Fruit fly (Drosophila melanogaster): ENCODE measurements around the gene CG31220.

The CG31220 gene

dm6 chr3R:19648289-19648916, at the start of gene CG31220, which contains the start of gene CG6195:
Gene CG31220, plus strand, starts transcription at chr3R:19648487.
Gene CG6195, minus strand, starts transcription at chr3R:19648410.
- TF ChIP-seq insv (optimal IDR thresholded peaks at IDR 0.05) (no peak), Myc (optimal IDR thresholded peaks at IDR 0.05) (no peak), ttk (optimal IDR thresholded peaks at IDR 0.05) (no peak), h (optimal IDR thresholded peaks at IDR 0.05) (no peak), Sin3A (optimal IDR thresholded peaks at IDR 0.05) (no peak), psq (optimal IDR thresholded peaks at IDR 0.05) (no peak)

- TF ChIP-seq h (optimal IDR thresholded peaks at IDR 0.05) (no peak), ttk (optimal IDR thresholded peaks at IDR 0.05) (no peak), Myc (optimal IDR thresholded peaks at IDR 0.05) (no peak), Sin3A (optimal IDR thresholded peaks at IDR 0.05) (no peak), psq (optimal IDR thresholded peaks at IDR 0.05) (no peak), insv (optimal IDR thresholded peaks at IDR 0.05) (no peak)
These were observed 49.4 kb upstream of the CG31220 start, which contains the start of gene Cpr92A for dm6 chr3R:19598855-19599254. Gene Cpr92A, minus strand, starts transcription at chr3R:19598955.

DNA sequence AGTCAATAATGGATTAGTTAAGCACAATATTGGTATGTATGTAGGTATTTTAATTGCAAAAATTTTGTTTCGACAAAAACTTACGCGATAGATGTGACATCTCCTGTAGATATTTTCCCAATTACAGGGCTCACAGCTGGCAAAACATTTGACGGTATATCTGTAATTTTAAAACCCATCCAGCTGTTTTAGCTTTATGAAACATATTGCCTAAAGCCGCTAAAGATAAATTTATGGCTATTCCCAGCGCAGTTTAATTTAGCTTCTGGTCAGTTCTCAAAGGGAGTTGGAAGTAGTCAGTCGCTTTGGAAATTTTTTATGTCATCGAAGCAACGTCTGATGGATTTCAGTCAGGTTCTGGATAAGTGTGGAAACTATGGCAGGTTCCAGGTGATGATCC, 48.0 kb upstream of the CG31220 start, which contains the start of gene CG7333:
Gene CG7333 (plus strand): TSS at position 301 of the 400 bp plus-strand sequence.
- TF ChIP-seq insv (optimal IDR thresholded peaks at IDR 0.05) (no peak), ttk (optimal IDR thresholded peaks at IDR 0.05) (no peak), h (optimal IDR thresholded peaks at IDR 0.05) (no peak), Myc (optimal IDR thresholded peaks at IDR 0.05) (no peak), psq (optimal IDR thresholded peaks at IDR 0.05) (no peak), Sin3A (optimal IDR thresholded peaks at IDR 0.05) (no peak)

dm6 chr3R:19602996-19603395, 45.3 kb upstream of the CG31220 start, which contains the start of gene CG7342:
Gene CG7342, plus strand, starts transcription at chr3R:19603375.
- TF ChIP-seq ttk (optimal IDR thresholded peaks at IDR 0.05) (no peak), Myc (optimal IDR thresholded peaks at IDR 0.05) (no peak), psq (optimal IDR thresholded peaks at IDR 0.05) (no peak), Sin3A (optimal IDR thresholded peaks at IDR 0.05) (no peak), h (optimal IDR thresholded peaks at IDR 0.05) (no peak), insv (optimal IDR thresholded peaks at IDR 0.05) (no peak)

DNA sequence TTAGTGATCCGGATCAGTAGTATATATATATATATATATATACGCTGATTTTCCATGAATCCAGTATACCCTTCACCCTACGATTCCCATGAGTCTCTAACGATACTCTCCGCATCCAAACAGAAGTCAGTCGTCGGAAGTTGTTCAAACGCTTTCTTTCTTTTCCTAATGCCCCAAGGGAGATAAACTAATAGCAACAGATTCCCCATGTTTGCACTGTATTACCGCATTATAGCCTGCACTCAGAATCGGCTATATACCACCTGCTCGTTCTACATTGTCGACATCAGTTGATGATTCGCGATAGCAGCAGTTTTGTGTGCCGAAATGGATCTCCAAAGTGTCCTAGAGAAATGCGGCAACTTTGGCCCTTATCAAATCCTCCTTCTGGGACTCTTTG, 41.3 kb upstream of the CG31220 start, which contains the start of gene CG17751:
Gene CG17751 (plus strand): TSS at position 301 of the 400 bp plus-strand sequence.
- TF ChIP-seq insv (optimal IDR thresholded peaks at IDR 0.05) (no peak), Sin3A (optimal IDR thresholded peaks at IDR 0.05) (no peak), Myc (optimal IDR thresholded peaks at IDR 0.05) (no peak), h (optimal IDR thresholded peaks at IDR 0.05) (no peak), ttk (optimal IDR thresholded peaks at IDR 0.05) (no peak), psq (optimal IDR thresholded peaks at IDR 0.05) (no peak)

DNA sequence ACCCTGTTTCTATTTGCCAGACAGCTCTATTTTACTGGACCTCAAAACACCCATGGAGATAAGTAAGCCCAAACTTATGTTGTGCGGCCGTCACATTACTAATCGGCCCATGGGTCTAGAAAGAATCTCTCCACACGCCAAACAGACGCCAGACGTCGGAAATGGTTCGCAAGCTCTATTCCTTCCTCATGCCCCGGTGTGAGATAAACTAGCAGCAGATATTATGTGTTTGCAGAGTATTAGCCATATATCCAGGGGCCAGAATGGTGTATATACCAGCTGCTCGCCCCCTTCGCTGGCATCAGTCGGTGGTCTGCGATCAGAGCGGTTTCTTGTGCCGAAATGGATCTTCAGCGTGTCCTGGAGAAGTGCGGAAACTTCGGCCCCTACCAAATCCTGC, 38.4 kb upstream of the CG31220 start, which contains the start of gene CG17752:
Gene CG17752 (plus strand): TSS at position 301 of the 400 bp plus-strand sequence.
- TF ChIP-seq insv (optimal IDR thresholded peaks at IDR 0.05): no peak
- no peak for TF ChIP-seq Sin3A (optimal IDR thresholded peaks at IDR 0.05)
- no peak for TF ChIP-seq Myc (optimal IDR thresholded peaks at IDR 0.05)
- no peak for TF ChIP-seq ttk (optimal IDR thresholded peaks at IDR 0.05)
- no peak for TF ChIP-seq h (optimal IDR thresholded peaks at IDR 0.05)

DNA sequence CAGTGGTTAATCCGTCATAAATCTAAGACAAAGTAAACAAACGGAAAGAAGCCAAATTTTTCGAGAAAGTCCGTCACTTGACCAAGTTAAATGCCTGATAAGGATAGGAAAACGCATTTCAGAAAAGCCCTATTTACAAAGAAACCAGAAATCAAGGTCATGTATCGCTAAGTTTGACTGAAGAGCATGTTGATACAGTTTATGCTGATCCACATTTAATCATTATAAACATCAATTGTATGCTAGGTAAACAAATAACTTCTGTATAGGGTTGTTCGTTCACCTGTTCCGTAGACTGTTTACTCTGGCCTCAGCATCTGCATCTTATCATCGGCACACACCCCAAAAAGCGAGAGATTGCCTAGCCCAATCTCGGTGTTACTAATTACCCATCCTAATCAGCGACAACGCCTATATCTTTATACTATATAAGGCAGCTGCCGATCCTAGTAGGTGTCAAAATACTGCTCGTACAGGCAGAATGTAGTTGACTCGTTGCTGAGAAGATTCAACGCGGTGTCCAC, 35.3 kb upstream of the CG31220 start, which contains the start of gene CG16727:
Gene CG16727 (plus strand): TSS at position 474 of the 524 bp plus-strand sequence.
- no peak for TF ChIP-seq h (optimal IDR thresholded peaks at IDR 0.05)
- no peak for TF ChIP-seq Myc (optimal IDR thresholded peaks at IDR 0.05)
- no peak for TF ChIP-seq ttk (optimal IDR thresholded peaks at IDR 0.05)
- TF ChIP-seq Sin3A (optimal IDR thresholded peaks at IDR 0.05): no peak
- TF ChIP-seq insv (optimal IDR thresholded peaks at IDR 0.05): no peak
- TF ChIP-seq psq (optimal IDR thresholded peaks at IDR 0.05): no peak

dm6 chr3R:19619908-19620307, 28.4 kb upstream of the CG31220 start:
- TF ChIP-seq ttk (optimal IDR thresholded peaks at IDR 0.05) (no peak), psq (optimal IDR thresholded peaks at IDR 0.05) (no peak), h (optimal IDR thresholded peaks at IDR 0.05) (no peak), insv (optimal IDR thresholded peaks at IDR 0.05) (no peak), Sin3A (optimal IDR thresholded peaks at IDR 0.05) (no peak), Myc (optimal IDR thresholded peaks at IDR 0.05) (no peak)

- TF ChIP-seq insv (optimal IDR thresholded peaks at IDR 0.05) (no peak), ttk (optimal IDR thresholded peaks at IDR 0.05) (no peak), h (optimal IDR thresholded peaks at IDR 0.05) (no peak), psq (optimal IDR thresholded peaks at IDR 0.05) (no peak), Myc (optimal IDR thresholded peaks at IDR 0.05) (no peak), Sin3A (optimal IDR thresholded peaks at IDR 0.05) (no peak)
These were observed 27.3 kb upstream of the CG31220 start for dm6 chr3R:19620953-19621352.

DNA sequence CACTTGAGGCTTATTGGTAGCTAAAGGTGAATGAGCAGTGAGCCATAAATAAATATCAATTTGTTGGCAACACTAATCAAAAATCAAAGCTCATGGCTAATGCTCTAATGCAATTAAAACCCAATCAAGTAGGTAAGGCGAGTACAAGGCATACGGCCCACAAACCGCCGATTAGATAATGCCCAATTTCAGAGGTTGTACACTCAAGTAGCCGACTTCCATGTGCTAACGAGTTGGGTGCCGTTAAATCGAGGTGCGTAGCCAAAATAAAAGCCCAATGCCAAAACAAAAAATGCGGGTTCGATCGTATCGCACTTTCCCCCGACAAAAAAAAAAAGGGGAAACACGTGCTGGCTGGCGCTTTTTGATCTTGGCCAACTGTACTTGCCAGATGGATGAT, 26.3 kb upstream of the CG31220 start:
- TF ChIP-seq insv (optimal IDR thresholded peaks at IDR 0.05) (no peak), ttk (optimal IDR thresholded peaks at IDR 0.05) (no peak), Myc (optimal IDR thresholded peaks at IDR 0.05) (no peak), h (optimal IDR thresholded peaks at IDR 0.05) (no peak), Sin3A (optimal IDR thresholded peaks at IDR 0.05) (no peak), psq (optimal IDR thresholded peaks at IDR 0.05) (no peak)

dm6 chr3R:19623606-19624005, 24.7 kb upstream of the CG31220 start:
- TF ChIP-seq psq (optimal IDR thresholded peaks at IDR 0.05) (no peak), Myc (optimal IDR thresholded peaks at IDR 0.05) (no peak), Sin3A (optimal IDR thresholded peaks at IDR 0.05) (no peak), insv (optimal IDR thresholded peaks at IDR 0.05) (no peak), ttk (optimal IDR thresholded peaks at IDR 0.05) (no peak), h (optimal IDR thresholded peaks at IDR 0.05) (no peak)

DNA sequence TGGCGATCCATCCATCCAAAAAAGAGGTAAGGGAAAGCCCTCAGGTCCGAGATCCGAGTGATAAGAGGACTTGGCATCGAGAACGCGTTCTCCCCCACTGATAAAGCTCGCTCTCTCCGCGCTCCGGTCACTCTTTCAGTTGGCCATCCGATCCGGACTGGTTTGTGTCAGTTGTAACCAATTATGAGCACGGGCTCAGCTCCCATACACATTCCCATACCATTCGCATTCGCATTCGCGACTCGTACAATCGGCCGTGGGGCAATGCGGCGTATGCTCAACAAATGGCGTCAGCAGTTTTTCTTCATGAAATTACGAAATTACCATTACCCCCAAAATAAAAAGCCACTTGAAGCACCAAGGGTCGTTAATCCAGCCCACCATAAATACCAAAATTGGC, 23.8 kb upstream of the CG31220 start:
- TF ChIP-seq h (optimal IDR thresholded peaks at IDR 0.05) (no peak), Sin3A (optimal IDR thresholded peaks at IDR 0.05) (no peak), Myc (optimal IDR thresholded peaks at IDR 0.05) (no peak), ttk (optimal IDR thresholded peaks at IDR 0.05) (no peak), insv (optimal IDR thresholded peaks at IDR 0.05) (no peak), psq (optimal IDR thresholded peaks at IDR 0.05) (no peak)
